Worm (Caenorhabditis elegans) whole organism, L3 larva: Measurements from ENCODE around the gene zip-9.

ENCODE experiments used
- R02D3.7 ChIP-seq: fragments of 150-350 bp; optimal IDR thresholded peaks from 2 replicates; lab custom pipeline; 2014; ENCODE audit warnings: missing biosample characterization, missing genetic modification characterization
- ZK546.5 ChIP-seq: sonication (generic microtip); optimal IDR thresholded peaks from 2 replicates; lab custom pipeline; 2017; ENCODE audit warnings: missing biosample characterization, missing genetic modification characterization
- aly-2 ChIP-seq: fragments of 150-350 bp; optimal IDR thresholded peaks from 2 replicates; lab custom pipeline; 2014; ENCODE audit warnings: missing biosample characterization, missing genetic modification characterization
- ama-1 ChIP-seq: fragments of 150-350 bp; optimal IDR thresholded peaks from 2 replicates; lab custom pipeline; 2018
- ceh-16 ChIP-seq: sonication (generic microtip); optimal IDR thresholded peaks from 2 replicates; lab custom pipeline; 2017; ENCODE audit warnings: missing biosample characterization, missing genetic modification characterization
- ceh-28 ChIP-seq: fragments of 150-350 bp; optimal IDR thresholded peaks from 2 replicates; lab custom pipeline; 2014; ENCODE audit warnings: missing biosample characterization, missing genetic modification reagents, missing genetic modification characterization
- ceh-82 ChIP-seq: fragments of 150-350 bp; optimal IDR thresholded peaks from 2 replicates; lab custom pipeline; 2014; ENCODE audit warnings: missing biosample characterization, missing genetic modification characterization
- ceh-9 ChIP-seq: sonication (generic microtip); optimal IDR thresholded peaks from 2 replicates; lab custom pipeline; 2018; ENCODE audit warnings: missing biosample characterization, missing genetic modification characterization
- daf-12 ChIP-seq: fragments of 150-350 bp; optimal IDR thresholded peaks from 2 replicates; lab custom pipeline; 2014; ENCODE audit warnings: missing biosample characterization, missing genetic modification reagents, missing genetic modification characterization
- egl-27 ChIP-seq: sonication (generic microtip); optimal IDR thresholded peaks from 4 replicates; lab custom pipeline; 2017; ENCODE audit warnings: missing biosample characterization, missing genetic modification reagents, missing genetic modification characterization
- egl-5 ChIP-seq: fragments of 150-350 bp; optimal IDR thresholded peaks from 2 replicates; lab custom pipeline; 2017; ENCODE audit warnings: missing biosample characterization, missing genetic modification reagents, missing genetic modification characterization, inconsistent platforms
- elt-1 ChIP-seq: fragments of 150-350 bp; optimal IDR thresholded peaks from 2 replicates; lab custom pipeline; 2014; ENCODE audit warnings: missing biosample characterization, missing genetic modification characterization
- elt-2 ChIP-seq: sonication (generic microtip); optimal IDR thresholded peaks from 2 replicates; lab custom pipeline; 2016; ENCODE audit warnings: missing genetic modification reagents, mild to moderate bottlenecking, missing genetic modification characterization, missing compliant biosample characterization
- elt-3 ChIP-seq, 3 experiments: fragments of 150-350 bp in 1 of 3; sonication (generic microtip) in 2 of 3; optimal IDR thresholded peaks; 2 replicates in 2 of 3; 4 replicates in 1 of 3; lab custom pipeline; 2014 to 2017; ENCODE audit warnings: missing biosample characterization in 3 of 3, missing genetic modification characterization in 3 of 3
- eor-1 ChIP-seq, 2 experiments: fragments of 150-350 bp; optimal IDR thresholded peaks; 2 replicates each; lab custom pipeline; 2014 to 2018; ENCODE audit warnings: missing biosample characterization in 2 of 2, missing genetic modification characterization in 2 of 2
- fkh-10 ChIP-seq: sonication (generic microtip); optimal IDR thresholded peaks from 2 replicates; lab custom pipeline; 2017; ENCODE audit warnings: missing biosample characterization, missing genetic modification reagents, missing genetic modification characterization
- fkh-2 ChIP-seq: fragments of 150-350 bp; optimal IDR thresholded peaks from 2 replicates; lab custom pipeline; 2014; ENCODE audit warnings: missing biosample characterization, missing genetic modification reagents, missing genetic modification characterization
- fos-1 ChIP-seq: fragments of 150-350 bp; optimal IDR thresholded peaks from 2 replicates; lab custom pipeline; 2014; ENCODE audit warnings: missing biosample characterization, missing genetic modification characterization
- hmg-11 ChIP-seq: sonication (generic microtip); optimal IDR thresholded peaks from 2 replicates; lab custom pipeline; 2016; ENCODE audit warnings: missing genetic modification characterization, missing compliant biosample characterization
- jun-1 ChIP-seq: fragments of 150-350 bp; optimal IDR thresholded peaks from 2 replicates; lab custom pipeline; 2014; ENCODE audit warnings: missing biosample characterization, missing genetic modification reagents, missing genetic modification characterization
- lin-15B ChIP-seq: fragments of 150-350 bp; optimal IDR thresholded peaks from 2 replicates; lab custom pipeline; 2014; ENCODE audit warnings: missing biosample characterization, missing genetic modification characterization
- lin-39 ChIP-seq: fragments of 150-350 bp; optimal IDR thresholded peaks from 2 replicates; lab custom pipeline; 2018; ENCODE audit warnings: missing biosample characterization, missing genetic modification reagents, missing genetic modification characterization
- lsy-12 ChIP-seq: sonication (generic microtip); optimal IDR thresholded peaks from 2 replicates; lab custom pipeline; 2016; ENCODE audit warnings: mild to moderate bottlenecking, missing genetic modification characterization, missing compliant biosample characterization
- mdl-1 ChIP-seq: fragments of 150-350 bp; optimal IDR thresholded peaks from 2 replicates; lab custom pipeline; 2014; ENCODE audit warnings: missing biosample characterization, missing genetic modification characterization
- mml-1 ChIP-seq: fragments of 150-350 bp; sonication (generic microtip); optimal IDR thresholded peaks from 3 replicates; lab custom pipeline; 2014; ENCODE audit warnings: missing biosample characterization, missing genetic modification characterization
- nfya-1 ChIP-seq: sonication (generic microtip); optimal IDR thresholded peaks from 2 replicates; lab custom pipeline; 2017; ENCODE audit warnings: missing genetic modification characterization, mild to moderate bottlenecking, missing compliant biosample characterization, antibody characterized with exemption, moderate library complexity; ENCODE audit not compliant: insufficient read depth
- nhr-11 ChIP-seq: fragments of 150-350 bp; optimal IDR thresholded peaks from 2 replicates; lab custom pipeline; 2014; ENCODE audit warnings: missing biosample characterization, missing genetic modification characterization
- nhr-12 ChIP-seq: fragments of 150-350 bp; optimal IDR thresholded peaks from 2 replicates; lab custom pipeline; 2014; ENCODE audit warnings: missing biosample characterization, missing genetic modification characterization
- nhr-23 ChIP-seq: fragments of 150-350 bp; optimal IDR thresholded peaks from 2 replicates; lab custom pipeline; 2014; ENCODE audit warnings: missing biosample characterization, missing genetic modification reagents, missing genetic modification characterization
- nhr-237 ChIP-seq: fragments of 150-350 bp; optimal IDR thresholded peaks from 2 replicates; lab custom pipeline; 2014; ENCODE audit warnings: missing biosample characterization, missing genetic modification characterization
- nhr-25 ChIP-seq: sonication (generic microtip); optimal IDR thresholded peaks from 2 replicates; lab custom pipeline; 2017; ENCODE audit warnings: missing biosample characterization, missing genetic modification characterization
- nhr-28 ChIP-seq: fragments of 150-350 bp; optimal IDR thresholded peaks from 2 replicates; lab custom pipeline; 2014; ENCODE audit warnings: missing biosample characterization, missing genetic modification characterization
- nhr-43 ChIP-seq: sonication (generic microtip); optimal IDR thresholded peaks from 2 replicates; lab custom pipeline; 2016; ENCODE audit warnings: mild to moderate bottlenecking, missing genetic modification characterization, missing compliant biosample characterization; ENCODE audit not compliant: poor library complexity, severe bottlenecking
- nhr-67 ChIP-seq: fragments of 150-350 bp; optimal IDR thresholded peaks from 2 replicates; lab custom pipeline; 2014; ENCODE audit warnings: missing biosample characterization, missing genetic modification characterization
- nhr-76 ChIP-seq: fragments of 150-350 bp; sonication (generic microtip); optimal IDR thresholded peaks from 5 replicates; lab custom pipeline; 2014; ENCODE audit warnings: missing biosample characterization, missing genetic modification characterization
- nhr-77 ChIP-seq: fragments of 150-350 bp; optimal IDR thresholded peaks from 2 replicates; lab custom pipeline; 2014; ENCODE audit warnings: missing biosample characterization, missing genetic modification characterization
- pha-4 ChIP-seq: fragments of 150-350 bp; optimal IDR thresholded peaks from 2 replicates; lab custom pipeline; 2014; ENCODE audit warnings: missing biosample characterization, missing genetic modification reagents, missing genetic modification characterization
- pqm-1 ChIP-seq: fragments of 150-350 bp; optimal IDR thresholded peaks from 2 replicates; lab custom pipeline; 2017; ENCODE audit warnings: missing biosample characterization, missing genetic modification characterization, inconsistent platforms
- sea-2 ChIP-seq: fragments of 150-350 bp; sonication (generic microtip); optimal IDR thresholded peaks from 4 replicates; lab custom pipeline; 2014; ENCODE audit warnings: missing biosample characterization, missing genetic modification reagents, missing genetic modification characterization
- skn-1 ChIP-seq: fragments of 150-350 bp; optimal IDR thresholded peaks from 2 replicates; lab custom pipeline; 2014; ENCODE audit warnings: missing biosample characterization, missing genetic modification characterization
- snpc-4 ChIP-seq: fragments of 150-350 bp; optimal IDR thresholded peaks from 2 replicates; lab custom pipeline; 2014; ENCODE audit warnings: missing biosample characterization, missing genetic modification characterization
- tbx-2 ChIP-seq: sonication (generic microtip); optimal IDR thresholded peaks from 2 replicates; lab custom pipeline; 2016; ENCODE audit warnings: mild to moderate bottlenecking, missing genetic modification characterization, missing compliant biosample characterization
- unc-39 ChIP-seq: sonication (generic microtip); optimal IDR thresholded peaks from 4 replicates; lab custom pipeline; 2017; ENCODE audit warnings: missing biosample characterization, missing genetic modification characterization
- unc-62 ChIP-seq: fragments of 150-350 bp; sonication (generic microtip); optimal IDR thresholded peaks from 4 replicates; lab custom pipeline; 2014; ENCODE audit warnings: missing biosample characterization, missing genetic modification reagents, missing genetic modification characterization
- zag-1 ChIP-seq: fragments of 150-350 bp; optimal IDR thresholded peaks from 2 replicates; lab custom pipeline; 2014; ENCODE audit warnings: missing biosample characterization, missing genetic modification characterization
- ztf-11 ChIP-seq: fragments of 150-350 bp; optimal IDR thresholded peaks from 2 replicates; lab custom pipeline; 2014; ENCODE audit warnings: missing biosample characterization, missing genetic modification characterization
- ztf-4 ChIP-seq: fragments of 150-350 bp; optimal IDR thresholded peaks from 2 replicates; lab custom pipeline; 2014; ENCODE audit warnings: missing biosample characterization, missing genetic modification characterization

Gene zip-9

ce11 chrV:10942161-10942560 is at the start of gene zip-9:
Gene zip-9 (plus strand): TSS chrV:10942461.
- TF ChIP-seq lin-15B (no peak), ztf-11 (tag; lab: Kevin White, UChicago) (no peak), nhr-25 (no peak), pha-4 (tag; lab: Kevin White, UChicago) (no peak), ceh-82 (no peak)

- no peak for TF ChIP-seq ztf-11 (tag; lab: Kevin White, UChicago)
- no peak for TF ChIP-seq unc-39 (tag; lab: Kevin White, UChicago)
- TF ChIP-seq fos-1 (tag; lab: Kevin White, UChicago) = no peak
- TF ChIP-seq lin-39 (tag; lab: Kevin White, UChicago) = no peak
These were observed 48.6 kb upstream of the zip-9 start, which contains the start of gene F32D8.4 for ce11 chrV:10893510-10894128. Gene F32D8.4 (minus strand): TSS chrV:10893560.

- TF ChIP-seq eor-1 (tag; optimal IDR thresholded peaks at IDR 0.05; lab: Kevin White, UChicago) (no peak), unc-39 (tag; lab: Kevin White, UChicago) (no peak), ztf-4 (tag; lab: Kevin White, UChicago) (peak; percentile 53), ZK546.5 (tag; lab: Kevin White, UChicago) (peak; percentile 42), R02D3.7 (peak; percentile 41), nhr-12 (tag; lab: Kevin White, UChicago) (no peak), fkh-2 (tag; lab: Kevin White, UChicago) (no peak), ceh-9 (tag; lab: Kevin White, UChicago) (no peak), mdl-1 (tag; lab: Kevin White, UChicago) (no peak), unc-62 (GFP tag; lab: Kevin White, UChicago) (no peak), elt-2 (tag; lab: Kevin White, UChicago) (peak; percentile 42), ceh-82 (peak; percentile 5), snpc-4 (tag; lab: Kevin White, UChicago) (peak; percentile 88), nhr-237 (tag; lab: Kevin White, UChicago) (no peak), ceh-16 (tag; lab: Kevin White, UChicago) (no peak), hmg-11 (tag; lab: Kevin White, UChicago) (peak; percentile 53), nhr-77 (tag; lab: Kevin White, UChicago) (no peak), daf-12 (tag; lab: Kevin White, UChicago) (no peak), egl-27 (tag; lab: Kevin White, UChicago) (no peak), pha-4 (tag; lab: Kevin White, UChicago) (peak; percentile 81), nhr-28 (tag; lab: Kevin White, UChicago) (no peak), nhr-11 (tag; lab: Kevin White, UChicago) (no peak), elt-3 (tag; optimal IDR thresholded peaks at IDR 0.05; lab: Kevin White, UChicago) (no peak), nhr-43 (tag; lab: Kevin White, UChicago) (peak; percentile 93), lsy-12 (peak; percentile 50), mml-1 (no peak), ama-1 (lab: Kevin White, UChicago) (peak; percentile 19), aly-2 (no peak), ztf-11 (tag; lab: Kevin White, UChicago) (no peak), sea-2 (GFP tag; lab: Kevin White, UChicago) (no peak), tbx-2 (tag; lab: Kevin White, UChicago) (no peak), nhr-23 (tag; lab: Kevin White, UChicago) (peak; percentile 91), pqm-1 (peak; percentile 40), nhr-67 (tag; lab: Kevin White, UChicago) (no peak), lin-15B (peak; percentile 92), skn-1 (peak; percentile 50), zag-1 (no peak), nhr-76 (no peak), ceh-28 (peak; percentile 51), nfya-1 (peak; percentile 81), fkh-10 (GFP tag; lab: Kevin White, UChicago) (no peak), fos-1 (tag; lab: Kevin White, UChicago) (no peak), egl-5 (tag; lab: Kevin White, UChicago) (peak; percentile 79), jun-1 (tag; lab: Kevin White, UChicago) (no peak), lin-39 (tag; lab: Kevin White, UChicago) (peak; percentile 90), nhr-25 (peak; percentile 88), elt-1 (tag; lab: Kevin White, UChicago) (peak; percentile 65)
- TF ChIP-seq, all 47 proteins: peak for 21
These were observed 47.7 kb upstream of the zip-9 start, which contains the start of the genes F32D8.14 and F32D8.5 for ce11 chrV:10894601-10895000. Gene F32D8.14 (minus strand): TSS chrV:10894788. Gene F32D8.5 (plus strand): TSS chrV:10894800.
